Worm (Caenorhabditis elegans): Measurements from ENCODE around the gene F46C8.8.

F46C8.8 gene

ce11 chrX:7534454-7534853, 19.8 kb downstream of the F46C8.8 start:
- TF ChIP-seq scrt-1 (GFP tag; IDR thresholded peaks at IDR 0.05): no peak
- no peak for TF ChIP-seq ama-1 (optimal IDR thresholded peaks at IDR 0.05)
- TF ChIP-seq F13C5.2 (tag; optimal IDR thresholded peaks at IDR 0.05): no peak
- no peak for TF ChIP-seq ceh-36 (tag; optimal IDR thresholded peaks at IDR 0.05)
- TF ChIP-seq tbx-11 (GFP tag; IDR thresholded peaks at IDR 0.05): no peak
- no peak for TF ChIP-seq tbx-37 (GFP tag; conservative IDR thresholded peaks at IDR 0.05)
- TF ChIP-seq ets-7 (tag; optimal IDR thresholded peaks at IDR 0.05): no peak

DNA sequence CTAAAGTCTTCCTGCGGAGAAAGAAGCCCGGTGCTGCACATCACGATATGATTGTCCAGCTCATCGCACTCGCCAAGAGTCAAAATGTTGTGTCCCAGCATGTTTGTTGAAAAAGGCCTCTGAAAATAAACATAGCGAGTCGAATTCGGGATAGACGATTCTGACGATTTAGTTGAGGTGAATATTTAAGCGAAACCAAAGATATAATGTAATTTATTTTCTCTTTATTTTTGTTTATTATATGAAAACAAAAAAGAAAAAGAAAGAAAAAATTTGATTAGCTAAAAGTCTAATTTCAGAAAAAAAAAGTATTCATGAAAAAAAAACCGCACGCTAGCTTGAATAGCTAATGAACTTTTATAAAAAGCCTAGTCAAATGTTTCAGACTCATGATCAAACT, 21.6 kb downstream of the F46C8.8 start, which contains the start of gene ceh-14:
Gene ceh-14 (minus strand): TSS at position 101 of the 400 bp plus-strand sequence.
- TF ChIP-seq tbx-37 (GFP tag; conservative IDR thresholded peaks at IDR 0.05) (no peak), hnd-1 (tag; optimal IDR thresholded peaks at IDR 0.05) (no peak), B0310.2 (tag; optimal IDR thresholded peaks at IDR 0.05) (no peak), tra-4 (tag; optimal IDR thresholded peaks at IDR 0.05) (no peak)

DNA sequence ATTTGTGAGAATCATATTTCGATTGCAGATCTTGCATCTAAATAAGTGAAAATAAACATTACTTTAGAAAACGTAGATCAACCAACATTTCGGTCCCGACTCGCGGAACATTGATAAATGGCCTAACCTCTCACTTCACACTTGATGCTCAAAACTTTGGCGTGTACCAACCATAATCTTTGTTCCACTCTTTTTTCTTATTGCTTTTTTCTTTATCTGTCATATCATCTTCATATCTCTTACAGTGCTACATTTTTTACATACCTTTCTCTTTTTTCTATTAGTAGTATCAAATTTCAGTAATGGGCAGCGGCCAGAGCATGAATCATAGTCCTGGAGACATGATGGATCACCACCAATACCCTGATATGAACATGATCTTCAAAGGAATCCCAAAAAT, 29.0 kb downstream of the F46C8.8 start, which contains the start of gene F46C8.3:
Gene F46C8.3 (plus strand): TSS at position 301 of the 400 bp plus-strand sequence.
- TF ChIP-seq sea-1 (GFP tag; conservative IDR thresholded peaks at IDR 0.05): no peak
- TF ChIP-seq scrt-1 (GFP tag; IDR thresholded peaks at IDR 0.05): no peak
- no peak for TF ChIP-seq B0310.2 (tag; optimal IDR thresholded peaks at IDR 0.05)
- no peak for TF ChIP-seq ama-1 (optimal IDR thresholded peaks at IDR 0.05)
- no peak for TF ChIP-seq F13C5.2 (tag; optimal IDR thresholded peaks at IDR 0.05)
- no peak for TF ChIP-seq ceh-36 (tag; optimal IDR thresholded peaks at IDR 0.05)
- TF ChIP-seq tra-4 (tag; optimal IDR thresholded peaks at IDR 0.05): no peak
- no peak for TF ChIP-seq tbx-11 (GFP tag; IDR thresholded peaks at IDR 0.05)
- TF ChIP-seq pes-1 (GFP tag; IDR thresholded peaks at IDR 0.05): no peak
- TF ChIP-seq tbx-37 (GFP tag; conservative IDR thresholded peaks at IDR 0.05): no peak
- no peak for TF ChIP-seq hnd-1 (tag; optimal IDR thresholded peaks at IDR 0.05)
- no peak for TF ChIP-seq hmg-4 (GFP tag; optimal IDR thresholded peaks at IDR 0.05)
- TF ChIP-seq ets-7 (tag; optimal IDR thresholded peaks at IDR 0.05): no peak
- no peak for TF ChIP-seq aly-1 (tag; optimal IDR thresholded peaks at IDR 0.05)
- TF ChIP-seq flt-1 (GFP tag; IDR thresholded peaks at IDR 0.05): no peak
- TF ChIP-seq ceh-13 (GFP tag; optimal IDR thresholded peaks at IDR 0.05): no peak
- no peak for TF ChIP-seq hmbx-1 (tag; optimal IDR thresholded peaks at IDR 0.05)

ce11 chrX:7523799-7524198, 30.4 kb downstream of the F46C8.8 start:
- no peak for TF ChIP-seq hnd-1 (tag; optimal IDR thresholded peaks at IDR 0.05)

ce11 chrX:7522595-7522994, 31.6 kb downstream of the F46C8.8 start:
- TF ChIP-seq scrt-1 (GFP tag; IDR thresholded peaks at IDR 0.05) (0 out of 2 replicates have a peak, but pooled peaks have one; percentile 40), ama-1 (optimal IDR thresholded peaks at IDR 0.05) (no peak), hmbx-1 (tag; optimal IDR thresholded peaks at IDR 0.05) (no peak), hnd-1 (tag; optimal IDR thresholded peaks at IDR 0.05) (no peak), flt-1 (GFP tag; IDR thresholded peaks at IDR 0.05) (no peak)

- TF ChIP-seq hnd-1 (tag; optimal IDR thresholded peaks at IDR 0.05) (no peak), ets-7 (tag; optimal IDR thresholded peaks at IDR 0.05) (no peak), F13C5.2 (tag; optimal IDR thresholded peaks at IDR 0.05) (no peak), scrt-1 (GFP tag; IDR thresholded peaks at IDR 0.05) (no peak), tra-4 (tag; optimal IDR thresholded peaks at IDR 0.05) (no peak), sea-1 (GFP tag; conservative IDR thresholded peaks at IDR 0.05) (no peak), pes-1 (GFP tag; IDR thresholded peaks at IDR 0.05) (no peak), ama-1 (optimal IDR thresholded peaks at IDR 0.05) (no peak), B0310.2 (tag; optimal IDR thresholded peaks at IDR 0.05) (no peak), tbx-37 (GFP tag; conservative IDR thresholded peaks at IDR 0.05) (no peak), flt-1 (GFP tag; IDR thresholded peaks at IDR 0.05) (no peak), ceh-13 (GFP tag; optimal IDR thresholded peaks at IDR 0.05) (no peak), aly-1 (tag; optimal IDR thresholded peaks at IDR 0.05) (no peak)
These were observed 34.7 kb downstream of the F46C8.8 start, which contains the start of gene chts-1 for ce11 chrX:7519569-7519968. chts-1 (minus strand) TSS chrX:7519669.

DNA sequence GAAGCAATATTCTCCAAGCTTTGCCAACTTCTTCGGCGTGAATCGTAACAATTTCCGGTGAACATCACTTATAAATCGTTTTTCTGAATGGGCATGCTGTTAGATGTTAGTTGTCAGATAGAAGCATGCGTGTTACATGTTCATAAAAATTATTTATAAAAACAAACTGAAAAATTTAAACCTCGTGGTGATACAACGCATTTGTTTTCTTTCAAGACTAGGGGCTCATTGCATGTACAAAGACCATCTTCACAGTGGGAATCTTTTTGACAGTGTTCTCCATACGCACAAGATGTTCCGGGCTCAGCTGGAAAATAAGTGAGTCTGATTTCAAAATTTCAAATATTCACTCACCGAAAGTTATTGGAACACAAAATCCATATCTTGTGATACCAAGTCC, 41.5 kb downstream of the F46C8.8 start:
- no peak for TF ChIP-seq hnd-1 (tag; optimal IDR thresholded peaks at IDR 0.05)

- TF ChIP-seq sea-1 (GFP tag; conservative IDR thresholded peaks at IDR 0.05) (no peak), tra-4 (tag; optimal IDR thresholded peaks at IDR 0.05) (no peak), flt-1 (GFP tag; IDR thresholded peaks at IDR 0.05) (0 out of 2 replicates have a peak, but pooled peaks have one; percentile 39)
These were observed 47.1 kb downstream of the F46C8.8 start for ce11 chrX:7507141-7507540.

- TF ChIP-seq sea-1 (GFP tag; conservative IDR thresholded peaks at IDR 0.05) (no peak), ceh-36 (tag; optimal IDR thresholded peaks at IDR 0.05) (no peak), tra-4 (tag; optimal IDR thresholded peaks at IDR 0.05) (no peak), B0310.2 (tag; optimal IDR thresholded peaks at IDR 0.05) (no peak), hmg-4 (GFP tag; optimal IDR thresholded peaks at IDR 0.05) (no peak), ceh-13 (GFP tag; optimal IDR thresholded peaks at IDR 0.05) (no peak), tbx-37 (GFP tag; conservative IDR thresholded peaks at IDR 0.05) (no peak), F13C5.2 (tag; optimal IDR thresholded peaks at IDR 0.05) (no peak), scrt-1 (GFP tag; IDR thresholded peaks at IDR 0.05) (no peak), hmbx-1 (tag; optimal IDR thresholded peaks at IDR 0.05) (no peak), ets-7 (tag; optimal IDR thresholded peaks at IDR 0.05) (no peak), tbx-11 (GFP tag; IDR thresholded peaks at IDR 0.05) (no peak), flt-1 (GFP tag; IDR thresholded peaks at IDR 0.05) (no peak)
These were observed 47.7 kb downstream of the F46C8.8 start, which contains the start of gene lgc-11 for ce11 chrX:7506533-7506932. lgc-11 (minus strand) TSS chrX:7506633.
